Worm (Caenorhabditis elegans): Measurements from ENCODE around the gene R09H10.6.
A peak's percentile ranks its signal among the peaks of the same experiment; 100 is the strongest.

Gene R09H10.6

DNA sequence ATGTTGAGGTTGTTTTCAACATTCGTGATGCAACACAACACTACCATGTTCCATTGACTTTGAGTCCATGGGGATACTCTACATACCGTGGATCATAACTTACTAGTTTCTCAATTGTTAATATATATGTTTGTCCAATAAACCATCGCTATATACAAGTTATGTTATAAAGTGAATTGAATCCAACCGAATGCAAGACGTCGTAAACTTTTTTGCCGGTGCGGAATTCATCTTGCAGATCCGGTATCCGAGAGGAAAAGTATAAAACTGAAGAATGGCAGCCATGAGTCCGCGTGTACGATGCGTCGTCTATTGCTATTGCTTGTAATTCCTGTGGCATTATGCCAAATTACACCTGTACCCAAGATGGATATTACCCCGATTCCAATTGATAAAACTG lies at the start of gene R09H10.6:
TSS of gene R09H10.6 (plus strand) at position 301 of the 400 bp plus-strand sequence.
- TF ChIP-seq M03D4.4 (tag; optimal IDR thresholded peaks at IDR 0.05) (no peak), unc-120 (tag; optimal IDR thresholded peaks at IDR 0.05; ENCODE audit: poor library complexity, severe bottlenecking) (no peak), ces-1 (GFP tag; optimal IDR thresholded peaks at IDR 0.05) (no peak), lsy-2 (tag; optimal IDR thresholded peaks at IDR 0.05) (no peak), sptf-1 (tag; optimal IDR thresholded peaks at IDR 0.05) (no peak), ceh-43 (GFP tag; optimal IDR thresholded peaks at IDR 0.05) (no peak), elt-3 (tag; optimal IDR thresholded peaks at IDR 0.05) (no peak), nhr-28 (tag; optimal IDR thresholded peaks at IDR 0.05) (no peak), mep-1 (tag; optimal IDR thresholded peaks at IDR 0.05) (no peak), snpc-4 (tag; optimal IDR thresholded peaks at IDR 0.05) (no peak), blmp-1 (tag; optimal IDR thresholded peaks at IDR 0.05) (no peak), drap-1 (GFP tag; optimal IDR thresholded peaks at IDR 0.05) (no peak), elt-1 (tag; optimal IDR thresholded peaks at IDR 0.05; ENCODE audit: borderline replicate concordance, insufficient read depth) (no peak), ham-2 (GFP tag; optimal IDR thresholded peaks at IDR 0.05) (no peak), zip-8 (tag; optimal IDR thresholded peaks at IDR 0.05) (no peak), nhr-76 (tag; optimal IDR thresholded peaks at IDR 0.05) (no peak), ztf-11 (tag; optimal IDR thresholded peaks at IDR 0.05) (no peak), cnd-1 (tag; optimal IDR thresholded peaks at IDR 0.05) (no peak)

DNA sequence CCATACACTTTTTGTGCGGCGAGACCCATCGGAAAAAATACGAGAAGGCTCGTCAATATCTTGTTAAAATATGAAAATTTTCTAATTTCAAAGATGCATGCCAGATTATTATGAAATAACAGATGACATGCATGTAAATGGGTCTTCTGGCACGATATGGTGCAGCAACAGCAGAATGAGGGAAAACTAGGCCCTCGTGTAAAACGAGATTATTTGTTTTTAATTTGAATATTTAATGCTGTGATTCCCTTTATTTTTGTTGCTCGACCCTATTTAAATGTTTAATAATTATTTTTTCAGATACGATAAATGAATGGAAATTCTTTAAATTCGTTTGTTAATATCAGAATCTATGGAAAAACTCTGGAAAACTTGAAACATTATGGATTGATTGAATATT lies 46.8 kb upstream of the R09H10.6 start, which contains the start of gene him-8:
TSS of gene him-8 (plus strand) at position 301 of the 400 bp plus-strand sequence.
- TF ChIP-seq elt-3 (tag; optimal IDR thresholded peaks at IDR 0.05) (no peak), drap-1 (GFP tag; optimal IDR thresholded peaks at IDR 0.05) (no peak), ceh-83 (GFP tag; optimal IDR thresholded peaks at IDR 0.05) (no peak), lin-32 (GFP tag; optimal IDR thresholded peaks at IDR 0.05) (no peak), unc-39 (tag; optimal IDR thresholded peaks at IDR 0.05) (no peak), mep-1 (tag; optimal IDR thresholded peaks at IDR 0.05) (no peak), nhr-12 (tag; optimal IDR thresholded peaks at IDR 0.05) (no peak), nhr-2 (tag; optimal IDR thresholded peaks at IDR 0.05) (no peak), unc-62 (GFP tag; optimal IDR thresholded peaks at IDR 0.05) (no peak), zip-8 (tag; optimal IDR thresholded peaks at IDR 0.05) (no peak), elt-1 (tag; optimal IDR thresholded peaks at IDR 0.05; ENCODE audit: borderline replicate concordance, insufficient read depth) (no peak), mls-2 (tag; optimal IDR thresholded peaks at IDR 0.05) (no peak), cnd-1 (tag; optimal IDR thresholded peaks at IDR 0.05) (no peak), bed-3 (GFP tag; optimal IDR thresholded peaks at IDR 0.05) (no peak)

DNA sequence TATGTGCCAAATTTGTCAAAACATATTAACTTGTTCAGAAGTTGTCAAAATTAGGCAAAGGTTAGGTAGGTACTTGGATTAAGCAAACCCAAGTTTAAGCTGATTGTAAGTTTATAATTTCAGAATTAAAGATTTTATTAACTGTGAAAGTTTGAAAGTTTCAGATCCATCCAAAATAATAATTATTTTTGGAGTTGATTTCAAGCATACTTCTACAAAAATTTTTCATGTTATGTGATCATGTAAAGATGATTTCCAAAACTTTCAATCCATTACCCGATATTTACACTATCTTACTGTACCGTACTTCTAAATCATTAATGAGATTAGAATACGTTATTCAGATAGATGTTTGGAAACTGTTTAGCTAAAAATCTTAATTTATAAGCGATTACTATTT lies 43.8 kb upstream of the R09H10.6 start:
- TF ChIP-seq mab-5 (tag; optimal IDR thresholded peaks at IDR 0.05) (no peak), pha-4 (tag; optimal IDR thresholded peaks at IDR 0.05) (no peak), nhr-12 (tag; optimal IDR thresholded peaks at IDR 0.05) (no peak), ham-2 (GFP tag; optimal IDR thresholded peaks at IDR 0.05) (no peak), M03D4.4 (tag; optimal IDR thresholded peaks at IDR 0.05) (no peak)

DNA sequence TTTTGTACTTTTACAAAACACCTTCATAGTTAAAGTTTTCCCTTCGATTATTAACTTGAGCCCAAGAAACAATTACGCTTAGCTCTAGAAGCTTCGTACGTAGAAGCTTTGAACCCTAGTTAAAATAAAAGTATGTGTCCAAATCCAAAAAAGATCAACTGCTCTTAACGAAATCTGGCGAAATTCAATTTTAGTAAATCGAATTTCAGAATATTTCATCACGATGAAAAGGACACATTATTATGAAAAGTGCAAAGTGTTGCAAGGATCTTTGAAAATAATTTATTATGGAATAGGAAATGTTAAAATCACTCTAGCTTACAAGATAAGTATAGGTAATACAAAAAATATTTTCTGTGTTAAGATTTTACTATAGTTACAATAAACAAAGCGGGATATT lies 43.1 kb upstream of the R09H10.6 start:
- TF ChIP-seq sptf-1 (tag; optimal IDR thresholded peaks at IDR 0.05), result no peak
- TF ChIP-seq ces-1 (GFP tag; optimal IDR thresholded peaks at IDR 0.05), result peak; percentile 67

DNA sequence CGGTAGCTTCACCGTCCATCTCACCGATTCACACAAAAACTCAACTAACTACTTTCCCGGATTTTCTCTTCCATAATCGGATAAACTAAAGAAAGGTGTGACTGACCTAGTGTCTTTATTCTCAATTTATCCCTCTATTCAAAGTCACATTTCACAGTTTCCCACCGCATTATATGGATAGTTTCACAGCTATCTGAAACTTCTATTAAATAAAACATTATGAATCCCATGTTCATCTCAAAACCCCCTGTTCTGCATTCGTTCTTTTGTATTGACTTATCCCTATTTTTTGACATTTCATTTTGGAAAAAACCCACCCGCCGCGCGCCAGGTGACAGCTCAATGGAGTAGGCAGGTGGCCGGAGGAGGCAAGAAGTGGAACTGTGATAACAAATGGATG lies 40.6 kb upstream of the R09H10.6 start:
- no peak for TF ChIP-seq flh-1 (GFP tag; optimal IDR thresholded peaks at IDR 0.05)
- no peak for TF ChIP-seq blmp-1 (tag; optimal IDR thresholded peaks at IDR 0.05)
- no peak for TF ChIP-seq nhr-28 (tag; optimal IDR thresholded peaks at IDR 0.05)
- no peak for TF ChIP-seq pha-4 (tag; optimal IDR thresholded peaks at IDR 0.05)
- TF ChIP-seq ceh-83 (GFP tag; optimal IDR thresholded peaks at IDR 0.05), result no peak
- no peak for TF ChIP-seq hlh-1 (tag; optimal IDR thresholded peaks at IDR 0.05)
- TF ChIP-seq elt-1 (tag; optimal IDR thresholded peaks at IDR 0.05; ENCODE audit: borderline replicate concordance, insufficient read depth), result no peak
- no peak for TF ChIP-seq nhr-12 (tag; optimal IDR thresholded peaks at IDR 0.05)
- no peak for TF ChIP-seq mls-2 (tag; optimal IDR thresholded peaks at IDR 0.05)
- no peak for TF ChIP-seq nhr-2 (tag; optimal IDR thresholded peaks at IDR 0.05)
- TF ChIP-seq unc-62 (GFP tag; optimal IDR thresholded peaks at IDR 0.05), result no peak
- no peak for TF ChIP-seq nhr-237 (tag; optimal IDR thresholded peaks at IDR 0.05)
- no peak for TF ChIP-seq nhr-76 (tag; optimal IDR thresholded peaks at IDR 0.05)
- TF ChIP-seq mep-1 (tag; optimal IDR thresholded peaks at IDR 0.05), result no peak

Measured in whole organism, mixed stage, embryonic.